Worm (Caenorhabditis elegans) whole organism, late embryonic: Measurements from ENCODE around the gene srm-3.

Experiments used
- F13H6.1 ChIP-seq: sonication (generic microtip); optimal IDR thresholded peaks from 2 replicates; lab custom pipeline; 2016; ENCODE audit warnings: missing genetic modification characterization, missing compliant biosample characterization
- K09A11.1 ChIP-seq: sonication (generic microtip); optimal IDR thresholded peaks from 2 replicates; lab custom pipeline; 2017; ENCODE audit warnings: antibody characterized with exemption, mild to moderate bottlenecking, missing genetic modification characterization, missing compliant biosample characterization; ENCODE audit not compliant: insufficient read depth
- Y22D7AL.16 ChIP-seq: sonication (generic microtip); optimal IDR thresholded peaks from 2 replicates; lab custom pipeline; 2016; ENCODE audit warnings: missing genetic modification characterization, missing compliant biosample characterization
- ahr-1 ChIP-seq: sonication (generic microtip); optimal IDR thresholded peaks from 2 replicates; lab custom pipeline; 2016; ENCODE audit warnings: missing genetic modification characterization, missing compliant biosample characterization
- ceh-14 ChIP-seq: sonication (generic microtip); optimal IDR thresholded peaks from 2 replicates; lab custom pipeline; 2016; ENCODE audit warnings: missing genotype, missing genetic modification characterization, missing compliant biosample characterization
- ceh-18 ChIP-seq: sonication (generic microtip); optimal IDR thresholded peaks from 2 replicates; lab custom pipeline; 2016; ENCODE audit warnings: missing genetic modification characterization, missing compliant biosample characterization
- ceh-22 ChIP-seq: sonication (generic microtip); optimal IDR thresholded peaks from 2 replicates; lab custom pipeline; 2017; ENCODE audit warnings: missing biosample characterization, missing genetic modification characterization
- ceh-24 ChIP-seq: sonication (generic microtip); optimal IDR thresholded peaks from 2 replicates; lab custom pipeline; 2016; ENCODE audit warnings: mild to moderate bottlenecking, missing genetic modification characterization, missing compliant biosample characterization
- ceh-30 ChIP-seq: fragments of 150-350 bp; optimal IDR thresholded peaks from 2 replicates; lab custom pipeline; 2014; ENCODE audit warnings: missing biosample characterization, missing genetic modification characterization
- ceh-31 ChIP-seq: sonication (generic microtip); optimal IDR thresholded peaks from 2 replicates; lab custom pipeline; 2016; ENCODE audit warnings: missing genetic modification characterization, missing compliant biosample characterization
- ceh-34 ChIP-seq: sonication (generic microtip); optimal IDR thresholded peaks from 2 replicates; lab custom pipeline; 2016; ENCODE audit warnings: mild to moderate bottlenecking, missing genetic modification characterization, missing compliant biosample characterization
- che-1 ChIP-seq: sonication (generic microtip); optimal IDR thresholded peaks from 2 replicates; lab custom pipeline; 2016; ENCODE audit warnings: mild to moderate bottlenecking, missing genetic modification characterization, missing compliant biosample characterization
- elt-2 ChIP-seq: sonication (generic microtip); optimal IDR thresholded peaks from 2 replicates; lab custom pipeline; 2016; ENCODE audit warnings: missing genetic modification reagents, missing genetic modification characterization, missing compliant biosample characterization
- ets-4 ChIP-seq: sonication (generic microtip); optimal IDR thresholded peaks from 2 replicates; lab custom pipeline; 2016; ENCODE audit warnings: missing genetic modification characterization, missing compliant biosample characterization
- fkh-10 ChIP-seq: fragments of 150-350 bp; optimal IDR thresholded peaks from 2 replicates; lab custom pipeline; 2014; ENCODE audit warnings: missing biosample characterization, missing genetic modification reagents, missing genetic modification characterization
- hlh-15 ChIP-seq: sonication (generic microtip); optimal IDR thresholded peaks from 2 replicates; lab custom pipeline; 2016; ENCODE audit warnings: missing genetic modification characterization, missing compliant biosample characterization
- hlh-30 ChIP-seq: sonication (generic microtip); optimal IDR thresholded peaks from 2 replicates; lab custom pipeline; 2017; ENCODE audit warnings: antibody characterized with exemption, missing genetic modification characterization, missing compliant biosample characterization; ENCODE audit not compliant: insufficient read depth
- hlh-6 ChIP-seq: sonication (generic microtip); optimal IDR thresholded peaks from 2 replicates; lab custom pipeline; 2016; ENCODE audit warnings: missing genotype, missing genetic modification characterization, missing compliant biosample characterization
- hlh-8 ChIP-seq: sonication (generic microtip); optimal IDR thresholded peaks from 2 replicates; lab custom pipeline; 2016; ENCODE audit warnings: missing genotype, missing genetic modification characterization, missing compliant biosample characterization
- lin-11 ChIP-seq: fragments of 200-800 bp; sonication (Bioruptor generic); optimal IDR thresholded peaks from 2 replicates; lab custom pipeline; 2018; ENCODE audit warnings: mild to moderate bottlenecking, missing genetic modification characterization, missing compliant biosample characterization
- nfya-1 ChIP-seq: sonication (generic microtip); optimal IDR thresholded peaks from 2 replicates; lab custom pipeline; 2017; ENCODE audit warnings: missing genetic modification characterization, mild to moderate bottlenecking, missing compliant biosample characterization, antibody characterized with exemption, moderate library complexity
- nhr-232 ChIP-seq: sonication (generic microtip); optimal IDR thresholded peaks from 2 replicates; lab custom pipeline; 2016; ENCODE audit warnings: missing genetic modification characterization, missing compliant biosample characterization
- pax-1 ChIP-seq: fragments of 150-350 bp; optimal IDR thresholded peaks from 2 replicates; lab custom pipeline; 2014; ENCODE audit warnings: missing biosample characterization, missing genetic modification characterization
- pha-2 ChIP-seq: sonication (generic microtip); optimal IDR thresholded peaks from 2 replicates; lab custom pipeline; 2017; ENCODE audit warnings: mild to moderate bottlenecking, missing genetic modification characterization, missing compliant biosample characterization
- pqm-1 ChIP-seq: sonication (generic microtip); optimal IDR thresholded peaks from 2 replicates; lab custom pipeline; 2016; ENCODE audit warnings: missing genetic modification characterization, missing compliant biosample characterization
- ref-2 ChIP-seq: sonication (generic microtip); optimal IDR thresholded peaks from 2 replicates; lab custom pipeline; 2016; ENCODE audit warnings: missing genetic modification characterization, missing compliant biosample characterization
- rnt-1 ChIP-seq: sonication (generic microtip); optimal IDR thresholded peaks from 2 replicates; lab custom pipeline; 2016; ENCODE audit warnings: missing genetic modification characterization, missing compliant biosample characterization
- sox-4 ChIP-seq: sonication (generic microtip); optimal IDR thresholded peaks from 2 replicates; lab custom pipeline; 2017; ENCODE audit warnings: mild to moderate bottlenecking, missing genetic modification characterization, inconsistent platforms, missing compliant biosample characterization
- tbx-2 ChIP-seq: sonication (generic microtip); optimal IDR thresholded peaks from 2 replicates; lab custom pipeline; 2016; ENCODE audit warnings: missing genetic modification characterization, missing compliant biosample characterization
- ttx-3 ChIP-seq: sonication (generic microtip); optimal IDR thresholded peaks from 2 replicates; lab custom pipeline; 2016; ENCODE audit warnings: missing genetic modification reagents, missing genetic modification characterization, missing compliant biosample characterization
- unc-42 ChIP-seq: sonication (generic microtip); optimal IDR thresholded peaks from 2 replicates; lab custom pipeline; 2016; ENCODE audit warnings: missing genotype, missing genetic modification characterization, missing compliant biosample characterization
- ztf-16 ChIP-seq: sonication (generic microtip); optimal IDR thresholded peaks from 2 replicates; lab custom pipeline; 2017; ENCODE audit warnings: missing genetic modification characterization, missing compliant biosample characterization

The srm-3 gene

DNA sequence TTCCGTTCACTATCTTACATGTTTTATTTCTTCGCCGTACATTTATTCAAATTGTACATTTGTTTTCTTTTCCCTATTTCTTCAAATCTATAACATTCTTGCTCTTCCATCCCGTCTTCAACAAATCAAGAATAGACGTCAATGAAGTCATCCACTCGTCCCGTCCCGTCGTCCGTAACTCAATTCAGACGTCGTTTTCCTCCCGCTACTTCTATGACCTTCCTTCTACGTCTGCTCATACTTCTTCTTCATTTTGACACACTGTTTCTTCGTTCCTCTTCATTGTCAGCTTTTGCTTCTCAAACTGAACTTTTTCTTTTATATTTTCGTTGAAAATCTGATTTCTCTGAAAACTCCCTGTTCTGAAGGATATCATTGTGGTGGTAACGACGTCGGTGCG lies 11.2 kb downstream of the srm-3 start:
- peak; percentile 82 for TF ChIP-seq unc-42 (tag; lab: Kevin White, UChicago)
- TF ChIP-seq hlh-6 (tag; lab: Kevin White, UChicago): no peak

- TF ChIP-seq ceh-22 (tag; lab: Kevin White, UChicago) (no peak), ceh-14 (tag; lab: Kevin White, UChicago) (no peak), ref-2 (tag; lab: Kevin White, UChicago) (no peak), sox-4 (tag; lab: Kevin White, UChicago) (no peak), hlh-15 (tag; lab: Kevin White, UChicago) (no peak), tbx-2 (tag; lab: Kevin White, UChicago) (peak; percentile 45), ceh-31 (tag; lab: Kevin White, UChicago) (no peak), ceh-34 (tag; lab: Kevin White, UChicago) (peak; percentile 38), elt-2 (tag; lab: Kevin White, UChicago) (peak; percentile 19), ceh-24 (no peak), ahr-1 (tag; lab: Kevin White, UChicago) (no peak), lin-11 (tag; lab: Kevin White, UChicago) (no peak), nfya-1 (peak; percentile 25), ceh-30 (tag; lab: Kevin White, UChicago) (peak; percentile 8)
- TF ChIP-seq, all 69 proteins: peak for 5
Observed at ce11 chrIV:9667084-9667483, 18.3 kb downstream of the srm-3 start.

DNA sequence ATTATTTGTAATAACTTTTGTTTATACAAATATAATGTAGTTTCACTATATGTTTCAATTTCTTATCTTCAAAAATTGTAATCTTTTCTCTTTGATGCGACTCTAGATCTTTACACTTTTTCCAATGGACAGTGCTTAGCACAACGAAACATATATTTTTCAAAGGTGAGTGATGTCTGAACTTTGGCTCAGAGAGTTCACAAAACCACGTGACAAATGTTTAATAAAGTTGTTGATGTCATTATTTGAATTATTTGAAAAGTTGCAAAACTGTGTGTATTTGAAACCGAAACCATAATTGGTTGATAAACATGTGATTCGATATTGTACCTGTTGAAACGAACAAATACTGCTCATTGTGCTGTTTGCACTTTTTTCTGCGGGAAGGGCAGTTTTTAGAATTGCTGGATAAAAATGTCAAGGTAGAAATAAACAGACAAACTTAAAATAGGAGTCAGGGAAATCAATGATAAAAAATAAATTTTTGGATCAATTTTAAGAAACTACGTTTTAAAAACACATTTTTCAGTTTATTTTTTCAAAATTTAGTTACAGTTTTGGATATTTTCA lies 19.4 kb downstream of the srm-3 start:
- TF ChIP-seq ztf-16: no peak
- TF ChIP-seq hlh-30: peak; percentile 7
- no peak for TF ChIP-seq rnt-1 (tag; lab: Kevin White, UChicago)
- TF ChIP-seq, all 69 proteins: peak for 1

- TF ChIP-seq hlh-30 (peak; percentile 72), ceh-14 (tag; lab: Kevin White, UChicago) (no peak)
Observed at ce11 chrIV:9669969-9670368, 21.2 kb downstream of the srm-3 start.

DNA sequence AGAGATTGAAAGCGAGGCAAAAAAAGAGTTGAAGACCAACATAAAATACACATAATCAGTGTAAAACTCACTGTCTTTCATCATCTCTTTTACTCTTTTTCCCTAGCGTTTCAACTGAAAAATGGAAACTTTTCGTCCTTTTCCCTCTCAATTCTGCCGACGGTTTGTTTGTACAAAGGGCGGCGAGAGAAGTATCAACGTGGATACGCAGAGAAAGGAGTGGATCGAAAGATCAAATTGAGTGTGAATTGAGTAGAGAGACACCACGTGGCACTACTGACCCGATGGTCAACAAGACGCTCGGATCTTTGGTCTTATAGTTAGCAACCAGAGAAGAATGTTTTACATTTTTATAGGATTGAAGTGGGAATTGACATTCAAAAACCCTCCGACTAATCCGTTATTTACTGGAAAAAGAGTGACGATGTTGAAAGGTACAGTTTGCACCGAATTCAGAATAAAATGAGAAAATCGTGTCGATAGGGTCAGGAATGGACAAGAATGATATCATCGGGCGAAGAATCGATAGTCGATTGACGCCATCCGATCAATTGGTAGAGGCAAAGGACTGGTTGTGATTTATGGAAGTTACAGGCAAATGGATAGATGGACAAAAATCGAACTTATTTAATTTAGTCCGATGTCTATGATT lies 22.3 kb downstream of the srm-3 start:
- TF ChIP-seq pha-2 (tag; lab: Kevin White, UChicago) (no peak), ceh-34 (tag; lab: Kevin White, UChicago) (peak; percentile 18), ceh-18 (tag; lab: Kevin White, UChicago) (peak; percentile 14), hlh-30 (peak; percentile 48), ztf-16 (no peak), F13H6.1 (tag; lab: Kevin White, UChicago) (peak; percentile 30), pqm-1 (tag; lab: Kevin White, UChicago) (peak; percentile 10)
- TF ChIP-seq, all 69 proteins: peak for 5

DNA sequence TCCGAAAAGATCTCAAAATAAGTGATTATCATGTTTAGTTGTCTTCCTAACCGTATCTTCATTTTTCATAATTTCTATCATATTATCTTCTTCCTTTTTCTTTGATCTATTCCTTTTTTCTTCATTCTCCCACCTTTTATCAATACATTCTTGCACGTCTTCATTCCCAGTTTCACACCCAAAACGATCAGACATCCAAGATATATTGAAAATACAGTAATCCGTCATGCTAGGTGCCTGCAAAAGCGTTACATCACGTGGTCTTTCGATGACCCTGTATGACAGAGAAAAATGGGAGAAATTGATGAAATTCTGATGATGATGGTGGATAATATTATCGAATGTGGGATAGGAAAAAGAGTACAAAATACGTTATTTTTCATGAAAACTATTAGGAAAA lies 23.7 kb downstream of the srm-3 start:
- TF ChIP-seq hlh-30 (peak; percentile 30), pax-1 (tag; lab: Kevin White, UChicago) (no peak)

DNA sequence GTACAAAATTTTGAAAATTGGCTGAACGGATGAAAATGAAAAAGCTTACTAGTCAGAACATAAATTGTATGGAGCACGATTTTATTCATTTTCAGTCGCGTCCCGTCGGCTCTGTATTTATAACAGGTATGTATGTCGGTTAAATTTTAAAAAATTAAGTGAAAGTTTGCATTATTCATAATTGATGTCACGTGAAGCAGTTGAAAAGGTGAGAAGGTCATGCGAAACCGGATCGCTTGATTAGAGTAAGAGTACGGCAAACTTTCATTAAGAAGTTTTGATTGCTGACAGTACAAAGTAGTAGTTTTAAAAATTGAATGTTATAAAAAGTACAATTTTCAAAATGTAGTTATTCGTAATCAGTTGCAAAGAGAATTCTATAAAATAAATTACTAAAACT lies 24.4 kb downstream of the srm-3 start:
- TF ChIP-seq Y22D7AL.16 (tag; lab: Kevin White, UChicago): no peak

ce11 chrIV:9673683-9674336 lies 25.0 kb downstream of the srm-3 start:
- no peak for TF ChIP-seq ceh-18 (tag; lab: Kevin White, UChicago)
- no peak for TF ChIP-seq K09A11.1 (tag; lab: Kevin White, UChicago)
- no peak for TF ChIP-seq ceh-31 (tag; lab: Kevin White, UChicago)
- no peak for TF ChIP-seq fkh-10 (GFP tag; lab: Kevin White, UChicago)
- TF ChIP-seq lin-11 (tag; lab: Kevin White, UChicago): no peak
- TF ChIP-seq sox-4 (tag; lab: Kevin White, UChicago): no peak
- no peak for TF ChIP-seq ets-4
- no peak for TF ChIP-seq nhr-232 (tag; lab: Kevin White, UChicago)
- TF ChIP-seq ahr-1 (tag; lab: Kevin White, UChicago): no peak
- TF ChIP-seq ttx-3 (tag; lab: Kevin White, UChicago): no peak
- TF ChIP-seq hlh-8 (tag; lab: Kevin White, UChicago): no peak
- no peak for TF ChIP-seq che-1 (tag; lab: Kevin White, UChicago)
